Fruit fly (Drosophila melanogaster): ENCODE measurements around the gene CG43680.

DNA sequence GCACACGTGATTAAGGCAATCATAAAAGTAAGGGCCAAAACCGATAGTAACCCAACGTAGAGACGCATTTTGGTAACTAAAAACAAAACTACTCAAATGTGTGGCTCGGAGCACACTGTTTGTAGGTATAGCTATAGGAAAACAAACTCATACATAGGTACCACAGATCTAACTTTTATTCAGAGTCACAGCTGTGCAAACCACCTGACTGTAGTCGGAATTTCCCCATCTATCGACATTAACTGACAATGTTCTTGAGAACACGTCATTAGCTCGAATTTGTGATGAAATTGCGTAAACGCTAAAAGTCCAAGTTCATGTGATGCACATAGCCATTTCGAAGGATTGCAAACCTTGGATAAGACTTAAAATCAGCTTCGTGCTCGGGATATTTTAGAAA lies 3.8 kb downstream of the CG43680 start, which contains the start of gene CG43678:
- TF ChIP-seq CTCF (optimal IDR thresholded peaks at IDR 0.05): no peak
- no peak for TF ChIP-seq CG8478 (optimal IDR thresholded peaks at IDR 0.05)

All from S2 (cell line).